Worm (Caenorhabditis elegans): ENCODE measurements around the gene R07B7.8.

The R07B7.8 gene

DNA sequence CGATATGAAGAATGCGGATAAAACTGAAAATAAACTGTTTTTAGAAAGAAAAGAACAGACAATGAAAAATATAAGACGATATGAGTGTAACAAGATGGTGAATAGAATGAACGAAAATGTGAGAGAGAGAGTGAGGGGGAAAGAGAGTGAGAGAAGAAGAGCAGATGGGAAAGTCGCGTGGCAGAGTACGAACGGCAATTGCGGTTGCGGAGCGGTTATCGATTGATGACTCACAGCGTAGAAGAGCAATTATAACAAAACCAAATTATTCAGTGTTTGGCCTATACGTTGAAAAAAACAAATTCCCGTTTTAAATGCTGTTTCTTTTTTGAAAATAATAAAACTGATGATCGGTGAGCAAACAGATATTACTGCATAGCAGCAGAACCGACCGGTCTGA lies 18.7 kb downstream of the R07B7.8 start, which contains the start of gene pqn-53:
Gene pqn-53 (minus strand): TSS at position 23 of the 400 bp plus-strand sequence.
- no peak for TF ChIP-seq W03F9.2 (tag; optimal IDR thresholded peaks at IDR 0.05)
- no peak for TF ChIP-seq him-1 (tag; optimal IDR thresholded peaks at IDR 0.05)
- no peak for TF ChIP-seq dao-5 (tag; optimal IDR thresholded peaks at IDR 0.05)

- no peak for TF ChIP-seq W03F9.2 (tag; optimal IDR thresholded peaks at IDR 0.05)
- no peak for TF ChIP-seq him-1 (tag; optimal IDR thresholded peaks at IDR 0.05)
- no peak for TF ChIP-seq dao-5 (tag; optimal IDR thresholded peaks at IDR 0.05)
Observed at ce11 chrV:12063036-12063435, 21.1 kb downstream of the R07B7.8 start, which contains the start of gene clh-6. Gene clh-6 (minus strand): TSS chrV:12063368.

- TF ChIP-seq W03F9.2 (tag; optimal IDR thresholded peaks at IDR 0.05) (no peak), dao-5 (tag; optimal IDR thresholded peaks at IDR 0.05) (no peak), him-1 (tag; optimal IDR thresholded peaks at IDR 0.05) (no peak)
Observed at ce11 chrV:12059719-12060118, 24.4 kb downstream of the R07B7.8 start, which contains the start of gene R07B7.2. Gene R07B7.2 (minus strand): TSS chrV:12059753.

DNA sequence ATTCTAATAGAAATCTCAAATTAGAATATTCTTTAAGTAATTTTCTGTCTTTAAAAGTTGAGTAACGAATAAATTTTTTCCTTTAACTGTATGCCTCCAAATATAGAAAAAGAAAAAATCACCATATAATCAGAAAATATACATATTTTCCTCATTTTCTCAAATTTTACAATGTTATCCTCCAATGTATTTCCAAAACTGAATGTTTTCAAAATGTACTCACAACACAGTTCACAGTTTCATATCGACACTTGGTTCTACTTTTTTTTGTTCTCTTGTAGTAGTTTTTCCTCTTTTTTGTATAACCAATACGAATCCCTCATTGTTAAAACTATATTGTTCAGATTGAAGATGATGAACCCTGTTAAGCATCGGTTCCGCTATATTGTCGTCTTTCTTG lies 30.5 kb downstream of the R07B7.8 start, which contains the start of gene F10C2.7:
Gene F10C2.7 (plus strand): TSS at position 301 of the 400 bp plus-strand sequence.
- TF ChIP-seq dao-5 (tag; optimal IDR thresholded peaks at IDR 0.05), result no peak
- TF ChIP-seq W03F9.2 (tag; optimal IDR thresholded peaks at IDR 0.05), result no peak
- TF ChIP-seq him-1 (tag; optimal IDR thresholded peaks at IDR 0.05), result no peak

ce11 chrV:12048445-12048844 lies 35.7 kb downstream of the R07B7.8 start, which contains the start of gene dars-2:
Gene dars-2 (plus strand): TSS chrV:12048745.
- TF ChIP-seq him-1 (tag; optimal IDR thresholded peaks at IDR 0.05) (no peak), W03F9.2 (tag; optimal IDR thresholded peaks at IDR 0.05) (no peak), dao-5 (tag; optimal IDR thresholded peaks at IDR 0.05) (no peak)

DNA sequence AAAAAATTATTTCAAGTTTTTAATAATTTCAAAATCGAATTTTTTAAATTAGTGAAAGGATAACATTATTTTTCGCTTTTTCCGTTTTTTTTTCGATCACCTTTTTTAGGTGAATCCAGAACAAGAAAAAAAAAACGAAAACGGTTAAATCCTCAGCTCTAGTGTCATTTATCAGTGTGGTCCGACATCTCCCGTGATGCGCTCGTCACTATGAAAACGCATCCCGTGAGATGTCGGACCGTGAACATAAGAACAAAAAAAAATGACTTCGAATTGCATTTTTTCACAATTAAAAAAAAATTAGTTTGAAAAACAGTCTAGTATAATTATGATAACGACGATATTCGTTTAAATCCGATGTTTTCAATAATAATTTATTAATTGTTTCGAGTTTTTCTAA lies 36.4 kb downstream of the R07B7.8 start:
- no peak for TF ChIP-seq him-1 (tag; optimal IDR thresholded peaks at IDR 0.05)
- TF ChIP-seq W03F9.2 (tag; optimal IDR thresholded peaks at IDR 0.05), result no peak
- TF ChIP-seq dao-5 (tag; optimal IDR thresholded peaks at IDR 0.05), result no peak

DNA sequence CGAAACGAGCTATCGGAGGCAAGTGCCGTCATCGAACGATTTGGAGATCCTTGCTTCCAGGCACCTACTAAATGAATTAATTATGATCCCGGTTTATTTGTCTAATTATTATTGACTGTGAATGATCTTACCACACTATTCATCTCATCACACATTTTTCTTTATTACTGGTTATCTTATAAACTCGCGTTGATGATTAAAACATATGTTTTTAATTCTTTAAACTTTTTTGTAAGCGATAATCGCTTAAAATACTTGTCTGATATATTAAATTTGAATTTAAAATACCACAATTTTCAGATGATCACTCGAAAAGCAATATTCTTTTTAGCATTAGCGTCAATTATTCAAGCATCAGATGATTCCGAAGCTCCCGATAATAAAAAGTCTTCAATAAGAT lies 39.0 kb downstream of the R07B7.8 start, which contains the start of gene F10C2.5:
Gene F10C2.5 (plus strand): TSS at position 301 of the 400 bp plus-strand sequence.
- TF ChIP-seq dao-5 (tag; optimal IDR thresholded peaks at IDR 0.05) (no peak), him-1 (tag; optimal IDR thresholded peaks at IDR 0.05) (no peak), W03F9.2 (tag; optimal IDR thresholded peaks at IDR 0.05) (no peak)

- TF ChIP-seq W03F9.2 (tag; optimal IDR thresholded peaks at IDR 0.05) (no peak), him-1 (tag; optimal IDR thresholded peaks at IDR 0.05) (no peak), dao-5 (tag; optimal IDR thresholded peaks at IDR 0.05) (no peak)
Observed at ce11 chrV:12040823-12041606, 43.1 kb downstream of the R07B7.8 start, which contains the start of the genes kup-1 and F10C2.4. Gene kup-1 (minus strand): TSS chrV:12040873. Gene F10C2.4 (plus strand): TSS chrV:12041556.

DNA sequence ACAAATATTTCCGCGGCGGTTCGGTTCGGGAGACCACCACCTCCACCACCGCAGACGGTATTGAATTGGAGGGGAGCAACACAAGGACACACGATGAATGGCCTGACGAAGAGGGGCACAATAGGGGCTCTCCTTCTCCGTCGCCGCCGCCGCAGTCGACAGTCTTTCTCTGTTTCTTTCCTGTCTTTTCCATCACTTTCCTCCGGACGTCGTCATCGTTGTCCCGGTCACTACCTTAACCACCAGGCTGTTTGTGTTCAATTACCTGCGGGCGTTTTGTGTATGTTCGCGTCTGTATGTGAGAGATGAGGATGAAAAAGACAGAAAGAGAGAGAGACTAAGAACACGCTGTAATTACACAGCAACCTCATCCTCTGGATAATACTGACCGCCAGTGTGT lies 44.4 kb downstream of the R07B7.8 start:
- TF ChIP-seq W03F9.2 (tag; optimal IDR thresholded peaks at IDR 0.05) (no peak), dao-5 (tag; optimal IDR thresholded peaks at IDR 0.05) (no peak), him-1 (tag; optimal IDR thresholded peaks at IDR 0.05) (no peak)

ce11 chrV:12038783-12039182 lies 45.3 kb downstream of the R07B7.8 start:
- TF ChIP-seq W03F9.2 (tag; optimal IDR thresholded peaks at IDR 0.05), result no peak
- no peak for TF ChIP-seq dao-5 (tag; optimal IDR thresholded peaks at IDR 0.05)
- peak; percentile 60 for TF ChIP-seq him-1 (tag; optimal IDR thresholded peaks at IDR 0.05)

DNA sequence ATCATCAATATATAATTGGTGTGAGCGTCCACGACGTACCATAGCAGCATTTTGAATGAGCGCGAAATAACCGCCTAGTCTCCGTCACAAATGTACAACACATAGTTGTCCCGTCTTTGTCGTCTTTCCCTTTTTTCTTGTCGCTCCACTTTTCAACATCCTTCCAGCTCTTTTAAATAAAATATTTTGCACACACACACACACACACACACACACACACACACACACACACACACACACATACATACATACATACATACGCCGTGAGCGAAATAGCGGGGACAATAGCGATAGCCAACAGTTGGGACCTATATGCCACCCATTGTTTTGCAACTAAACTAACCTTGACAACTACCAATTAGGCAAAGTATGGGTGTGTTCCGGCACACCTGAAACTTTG lies 45.8 kb downstream of the R07B7.8 start:
- TF ChIP-seq dao-5 (tag; optimal IDR thresholded peaks at IDR 0.05), result no peak
- TF ChIP-seq him-1 (tag; optimal IDR thresholded peaks at IDR 0.05), result no peak
- TF ChIP-seq W03F9.2 (tag; optimal IDR thresholded peaks at IDR 0.05), result no peak

- TF ChIP-seq W03F9.2 (tag; optimal IDR thresholded peaks at IDR 0.05), result no peak
- TF ChIP-seq him-1 (tag; optimal IDR thresholded peaks at IDR 0.05), result no peak
- no peak for TF ChIP-seq dao-5 (tag; optimal IDR thresholded peaks at IDR 0.05)
Observed at ce11 chrV:12037889-12038288, 46.2 kb downstream of the R07B7.8 start.

DNA sequence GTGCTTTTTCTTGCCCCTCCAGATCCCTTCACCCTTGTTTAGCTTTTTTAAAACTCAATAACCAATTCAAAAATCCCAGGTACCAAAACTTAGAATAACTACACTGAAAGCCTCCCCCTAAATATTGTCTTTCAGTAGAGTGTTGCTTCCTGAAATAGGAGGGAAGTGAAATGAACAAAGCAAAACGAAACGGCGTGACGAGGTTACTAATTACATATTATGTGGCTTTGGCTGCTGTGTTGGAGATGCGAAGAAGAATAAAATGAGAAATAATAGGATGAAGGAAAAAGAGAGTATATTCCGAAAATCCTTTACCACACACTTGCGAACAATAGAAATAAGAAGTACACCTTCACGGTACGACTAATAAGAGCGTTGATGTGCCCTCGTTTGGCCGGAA lies 48.0 kb downstream of the R07B7.8 start:
- no peak for TF ChIP-seq him-1 (tag; optimal IDR thresholded peaks at IDR 0.05)
- TF ChIP-seq dao-5 (tag; optimal IDR thresholded peaks at IDR 0.05), result no peak
- no peak for TF ChIP-seq W03F9.2 (tag; optimal IDR thresholded peaks at IDR 0.05)

ce11 chrV:12033841-12034240 lies 50.3 kb downstream of the R07B7.8 start:
- no peak for TF ChIP-seq W03F9.2 (tag; optimal IDR thresholded peaks at IDR 0.05)
